Fruit fly (Drosophila melanogaster): ENCODE results near the gene CG45079.

DNA sequence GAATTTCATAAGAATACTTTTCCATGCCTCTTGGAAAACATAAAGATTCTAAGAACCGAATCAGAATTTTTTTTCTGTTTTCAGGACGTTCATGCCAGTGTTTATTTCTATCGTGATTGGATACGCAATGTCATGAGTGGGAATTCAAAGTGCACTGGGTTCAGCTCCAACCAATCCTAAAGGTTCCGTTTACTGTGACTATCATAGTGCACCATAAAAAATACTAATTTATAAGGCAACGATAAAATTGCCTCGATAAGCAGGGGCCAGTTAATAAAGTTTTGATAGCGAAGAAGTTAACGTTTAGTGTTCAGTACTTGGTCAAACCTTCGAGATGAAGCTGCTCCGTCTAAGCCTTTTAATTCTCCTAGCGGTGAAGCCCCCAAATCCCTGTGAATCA, 3.6 kb downstream of the CG45079 start, which contains the start of gene CG31265:
- TF ChIP-seq CG14711 (tag; optimal IDR thresholded peaks at IDR 0.05) (no peak), Clk (GFP tag; optimal IDR thresholded peaks at IDR 0.05) (no peak), Crg-1 (GFP tag; optimal IDR thresholded peaks at IDR 0.05) (no peak), CG12768 (GFP tag; optimal IDR thresholded peaks at IDR 0.05) (no peak), cnc (optimal IDR thresholded peaks at IDR 0.05) (no peak), CG5204 (GFP tag; optimal IDR thresholded peaks at IDR 0.05) (no peak), Mnt (GFP tag; optimal IDR thresholded peaks at IDR 0.05) (no peak), ovo (GFP tag; optimal IDR thresholded peaks at IDR 0.05) (no peak), CG11617 (GFP tag; optimal IDR thresholded peaks at IDR 0.05) (no peak), CG7101 (tag; optimal IDR thresholded peaks at IDR 0.05) (no peak), CG1620 (GFP tag; optimal IDR thresholded peaks at IDR 0.05) (no peak), kay (GFP tag; ENCODE audit: borderline replicate concordance) (no peak), cic (GFP tag; optimal IDR thresholded peaks at IDR 0.05) (no peak), pad (GFP tag; optimal IDR thresholded peaks at IDR 0.05) (no peak)

Measured in whole organism, adult.